Worm (Caenorhabditis elegans) whole organism, L1 larva: ENCODE measurements around the gene C09B8.3.

Experiments
- C04F5.9 ChIP-seq: sonication (generic microtip); optimal IDR thresholded peaks from 2 replicates; lab custom pipeline; 2016; ENCODE audit warnings: missing genetic modification characterization, missing compliant biosample characterization
- C16A3.4 ChIP-seq: fragments of 150-350 bp; optimal IDR thresholded peaks from 2 replicates; lab custom pipeline; 2014; ENCODE audit warnings: missing biosample characterization, missing genetic modification characterization
- C34B4.2 ChIP-seq: sonication (generic microtip); optimal IDR thresholded peaks from 2 replicates; lab custom pipeline; 2017; ENCODE audit warnings: mild to moderate bottlenecking, missing genetic modification characterization, missing compliant biosample characterization
- F16B12.6 ChIP-seq: fragments of 150-350 bp; optimal IDR thresholded peaks from 2 replicates; lab custom pipeline; 2014; ENCODE audit warnings: missing biosample characterization, missing genetic modification characterization
- aly-2 ChIP-seq: fragments of 150-350 bp; optimal IDR thresholded peaks from 2 replicates; lab custom pipeline; 2014; ENCODE audit warnings: missing biosample characterization, missing genetic modification characterization
- blmp-1 ChIP-seq: fragments of 150-350 bp; optimal IDR thresholded peaks from 2 replicates; lab custom pipeline; 2014; ENCODE audit warnings: missing biosample characterization, missing genetic modification characterization
- ceh-8 ChIP-seq: fragments of 200-800 bp; sonication (Bioruptor generic); optimal IDR thresholded peaks from 2 replicates; lab custom pipeline; 2018; ENCODE audit warnings: mild to moderate bottlenecking, missing genetic modification characterization, moderate library complexity, missing compliant biosample characterization
- ceh-82 ChIP-seq, 3 experiments: fragments of 150-350 bp in 1 of 3; sonication (generic microtip) in 2 of 3; optimal IDR thresholded peaks; 2 replicates each; lab custom pipeline; 2014 to 2017; ENCODE audit warnings: missing biosample characterization in 3 of 3, missing genetic modification characterization in 3 of 3
- ceh-90 ChIP-seq: sonication (generic microtip); optimal IDR thresholded peaks from 2 replicates; lab custom pipeline; 2016; ENCODE audit warnings: missing genetic modification characterization, missing compliant biosample characterization
- dpl-1 ChIP-seq, 3 experiments: fragments of 150-350 bp in 2 of 3; sonication (generic microtip) in 1 of 3; optimal IDR thresholded peaks; 2 replicates each; lab custom pipeline; 2014 to 2017; ENCODE audit warnings: missing biosample characterization in 3 of 3, missing genetic modification characterization in 3 of 3, missing genetic modification reagents in 3 of 3
- dsc-1 ChIP-seq: sonication (generic microtip); optimal IDR thresholded peaks from 2 replicates; lab custom pipeline; 2016; ENCODE audit warnings: mild to moderate bottlenecking, missing genetic modification characterization, missing compliant biosample characterization
- efl-1 ChIP-seq, 4 experiments: fragments of 150-350 bp; optimal IDR thresholded peaks in 3 of 4; peaks in 1 of 4; 1 replicate in 1 of 4; 2 replicates in 3 of 4; lab custom pipeline; 2014; ENCODE audit warnings: missing biosample characterization in 2 of 4, missing genetic modification characterization in 2 of 4, missing genetic modification reagents in 2 of 4
- egl-27 ChIP-seq, 2 experiments: fragments of 150-350 bp in 1 of 2; sonication (generic microtip); optimal IDR thresholded peaks; 3 replicates each; lab custom pipeline; 2017 to 2018; ENCODE audit warnings: missing biosample characterization in 2 of 2, missing genetic modification characterization in 2 of 2, missing genetic modification reagents in 2 of 2
- elt-2 ChIP-seq: sonication (generic microtip); optimal IDR thresholded peaks from 2 replicates; lab custom pipeline; 2016; ENCODE audit warnings: missing genetic modification characterization, mild to moderate bottlenecking, inconsistent platforms, missing compliant biosample characterization, missing genetic modification reagents
- elt-3 ChIP-seq, 6 experiments: fragments of 150-350 bp in 1 of 6; sonication (generic microtip); optimal IDR thresholded peaks; 2 replicates each; lab custom pipeline; 2017 to 2018; ENCODE audit warnings: missing biosample characterization in 6 of 6, missing genetic modification characterization in 6 of 6, inconsistent platforms in 1 of 6
- fkh-10 ChIP-seq: sonication (generic microtip); optimal IDR thresholded peaks from 2 replicates; lab custom pipeline; 2017; ENCODE audit warnings: missing biosample characterization, missing genetic modification reagents, missing genetic modification characterization
- fkh-4 ChIP-seq: sonication (generic microtip); optimal IDR thresholded peaks from 2 replicates; lab custom pipeline; 2016; ENCODE audit warnings: missing compliant biosample characterization, missing genetic modification characterization, borderline replicate concordance
- fkh-8 ChIP-seq: sonication (generic microtip); optimal IDR thresholded peaks from 2 replicates; lab custom pipeline; 2016; ENCODE audit warnings: mild to moderate bottlenecking, missing genetic modification characterization, missing compliant biosample characterization
- fos-1 ChIP-seq: fragments of 150-350 bp; optimal IDR thresholded peaks from 2 replicates; lab custom pipeline; 2014; ENCODE audit warnings: missing biosample characterization, missing genetic modification characterization
- grh-1 ChIP-seq: fragments of 200-800 bp; sonication (Bioruptor generic); IDR thresholded peaks from 2 replicates; pipeline ENCODE4 v1.3.6; 2022; ENCODE audit warnings: missing genetic modification reagents, missing genetic modification characterization, missing compliant biosample characterization
- hpl-2 ChIP-seq: fragments of 150-350 bp; optimal IDR thresholded peaks from 2 replicates; lab custom pipeline; 2014; ENCODE audit warnings: missing biosample characterization, missing genetic modification reagents, missing genetic modification characterization
- irx-1 ChIP-seq: sonication (generic microtip); optimal IDR thresholded peaks from 2 replicates; lab custom pipeline; 2016; ENCODE audit warnings: missing genetic modification characterization, missing compliant biosample characterization
- isw-1 ChIP-seq: fragments of 200-800 bp; sonication (Bioruptor generic); IDR thresholded peaks from 2 replicates; pipeline ENCODE4 v1.3.6; 2022; ENCODE audit warnings: missing genetic modification characterization, missing compliant biosample characterization
- lin-13 ChIP-seq: fragments of 150-350 bp; optimal IDR thresholded peaks from 2 replicates; lab custom pipeline; 2014; ENCODE audit warnings: missing biosample characterization, missing genetic modification reagents, missing genetic modification characterization
- lin-14 ChIP-seq: fragments of 200-800 bp; sonication (Bioruptor generic); optimal IDR thresholded peaks from 2 replicates; lab custom pipeline; 2018; ENCODE audit warnings: mild to moderate bottlenecking, missing genetic modification characterization, moderate library complexity, missing compliant biosample characterization
- lin-35 ChIP-seq, 2 experiments: fragments of 150-350 bp; optimal IDR thresholded peaks; 2 replicates each; lab custom pipeline; 2014; ENCODE audit warnings: missing biosample characterization in 2 of 2, missing genetic modification characterization in 2 of 2, missing genetic modification reagents in 2 of 2
- lin-39 ChIP-seq: fragments of 150-350 bp; optimal IDR thresholded peaks from 2 replicates; lab custom pipeline; 2014; ENCODE audit warnings: missing biosample characterization, missing genetic modification reagents, missing genetic modification characterization
- lsy-2 ChIP-seq, 2 experiments: fragments of 150-350 bp; optimal IDR thresholded peaks; 2 replicates each; lab custom pipeline; 2014; ENCODE audit warnings: missing biosample characterization in 2 of 2, missing genetic modification characterization in 2 of 2
- mab-9 ChIP-seq: fragments of 200-800 bp; sonication (Bioruptor generic); IDR thresholded peaks from 2 replicates; pipeline ENCODE4 v1.3.6; 2022; ENCODE audit warnings: missing genetic modification reagents, missing genetic modification characterization, missing compliant biosample characterization
- mef-2 ChIP-seq: fragments of 150-350 bp; optimal IDR thresholded peaks from 2 replicates; lab custom pipeline; 2014; ENCODE audit warnings: missing biosample characterization, missing genetic modification characterization
- mep-1 ChIP-seq: fragments of 150-350 bp; optimal IDR thresholded peaks from 2 replicates; lab custom pipeline; 2014; ENCODE audit warnings: missing biosample characterization, missing genetic modification characterization
- nhr-19 ChIP-seq: fragments of 200-800 bp; sonication (Bioruptor generic); conservative IDR thresholded peaks from 2 replicates; pipeline ENCODE4 v1.3.6; 2022; ENCODE audit warnings: missing genetic modification characterization, missing compliant biosample characterization
- nhr-237 ChIP-seq: fragments of 150-350 bp; optimal IDR thresholded peaks from 2 replicates; lab custom pipeline; 2014; ENCODE audit warnings: missing biosample characterization, missing genetic modification characterization
- nhr-47 ChIP-seq: sonication (generic microtip); optimal IDR thresholded peaks from 2 replicates; lab custom pipeline; 2016; ENCODE audit warnings: mild to moderate bottlenecking, missing genetic modification characterization, moderate library complexity, missing compliant biosample characterization
- nhr-77 ChIP-seq: fragments of 150-350 bp; optimal IDR thresholded peaks from 2 replicates; lab custom pipeline; 2014; ENCODE audit warnings: missing biosample characterization, missing genetic modification characterization
- nhr-84 ChIP-seq: sonication (generic microtip); optimal IDR thresholded peaks from 2 replicates; lab custom pipeline; 2017; ENCODE audit warnings: missing biosample characterization, missing genetic modification characterization
- nhr-85 ChIP-seq: sonication (generic microtip); peaks from one replicate; lab custom pipeline; 2016; ENCODE audit warnings: missing genetic modification characterization, inconsistent platforms, missing compliant biosample characterization
- nhr-90 ChIP-seq: sonication (generic microtip); optimal IDR thresholded peaks from 2 replicates; lab custom pipeline; 2016; ENCODE audit warnings: mild to moderate bottlenecking, missing genetic modification characterization, missing compliant biosample characterization; ENCODE audit not compliant: poor library complexity
- pax-3 ChIP-seq: fragments of 200-800 bp; sonication (Bioruptor generic); optimal IDR thresholded peaks from 2 replicates; lab custom pipeline; 2018; ENCODE audit warnings: mild to moderate bottlenecking, missing genetic modification characterization, moderate library complexity, missing compliant biosample characterization
- snpc-4 ChIP-seq: fragments of 150-350 bp; optimal IDR thresholded peaks from 2 replicates; lab custom pipeline; 2014; ENCODE audit warnings: missing biosample characterization, missing genetic modification characterization
- sptf-1 ChIP-seq: fragments of 150-350 bp; optimal IDR thresholded peaks from 2 replicates; lab custom pipeline; 2014; ENCODE audit warnings: missing biosample characterization, missing genetic modification characterization
- swsn-7 ChIP-seq: sonication (generic microtip); optimal IDR thresholded peaks from 2 replicates; lab custom pipeline; 2016; ENCODE audit warnings: missing genetic modification characterization, missing compliant biosample characterization
- tbx-2 ChIP-seq: sonication (generic microtip); optimal IDR thresholded peaks from 2 replicates; lab custom pipeline; 2016; ENCODE audit warnings: missing genetic modification characterization, missing compliant biosample characterization
- unc-130 ChIP-seq: fragments of 150-350 bp; optimal IDR thresholded peaks from 2 replicates; lab custom pipeline; 2017; ENCODE audit warnings: missing biosample characterization, missing genetic modification characterization, inconsistent platforms
- unc-86 ChIP-seq: sonication (generic microtip); optimal IDR thresholded peaks from 2 replicates; lab custom pipeline; 2016; ENCODE audit warnings: missing genetic modification characterization, missing compliant biosample characterization
- unc-98 ChIP-seq: fragments of 200-800 bp; sonication (Bioruptor generic); IDR thresholded peaks from 2 replicates; pipeline ENCODE4 v1.3.6; 2022; ENCODE audit warnings: missing genetic modification characterization, missing compliant biosample characterization
- vab-15 ChIP-seq: sonication (generic microtip); optimal IDR thresholded peaks from 2 replicates; lab custom pipeline; 2017; ENCODE audit warnings: missing genotype, mild to moderate bottlenecking, missing genetic modification characterization, missing compliant biosample characterization
- xbp-1 ChIP-seq: sonication (generic microtip); optimal IDR thresholded peaks from 2 replicates; lab custom pipeline; 2016; ENCODE audit warnings: missing genetic modification characterization, missing compliant biosample characterization
- zag-1 ChIP-seq: fragments of 150-350 bp; optimal IDR thresholded peaks from 2 replicates; lab custom pipeline; 2014; ENCODE audit warnings: missing biosample characterization, missing genetic modification characterization
- ztf-11 ChIP-seq, 2 experiments: sonication (generic microtip); optimal IDR thresholded peaks; 2 replicates each; lab custom pipeline; 2016 to 2017; ENCODE audit warnings: missing genetic modification characterization in 2 of 2, missing biosample characterization in 1 of 2, missing compliant biosample characterization in 1 of 2

C09B8.3 gene

ce11 chrX:5985720-5986119 lies 24.8 kb downstream of the C09B8.3 start:
- TF ChIP-seq fos-1 (tag; lab: Kevin White, UChicago) = no peak
- no peak for TF ChIP-seq irx-1 (tag; lab: Kevin White, UChicago)
- TF ChIP-seq elt-2 (tag; lab: Kevin White, UChicago) = peak; percentile 72
- TF ChIP-seq mep-1 = no peak
- TF ChIP-seq nhr-77 (tag; lab: Kevin White, UChicago) = no peak
- TF ChIP-seq snpc-4 = no peak
- no peak for TF ChIP-seq efl-1 (optimal IDR thresholded peaks at IDR 0.05; lab: Kevin White, UChicago)
- peak in 1 of 2 experiments; percentile 17 for TF ChIP-seq efl-1 (GFP tag; optimal IDR thresholded peaks at IDR 0.05 in 1 of 2; lab: Kevin White, UChicago)
- TF ChIP-seq lsy-2 (tag; optimal IDR thresholded peaks at IDR 0.05; lab: Kevin White, UChicago) = no peak

ce11 chrX:5984581-5985039 lies 25.9 kb downstream of the C09B8.3 start, which contains the start of gene klp-13:
Gene klp-13 (plus strand): TSS chrX:5984989.
- TF ChIP-seq pax-3 (tag; lab: Kevin White, UChicago) = peak; percentile 85
- TF ChIP-seq vab-15 = peak; percentile 47
- peak; percentile 89 to 93 (median 90) for TF ChIP-seq dpl-1 (GFP tag; optimal IDR thresholded peaks at IDR 0.05; lab: Kevin White, UChicago)
- TF ChIP-seq nhr-237 (tag; lab: Kevin White, UChicago) = peak; percentile 35
- peak; percentile 67 to 92 for TF ChIP-seq efl-1 (optimal IDR thresholded peaks at IDR 0.05; lab: Kevin White, UChicago)
- peak; percentile 94 to 99 for TF ChIP-seq efl-1 (GFP tag; optimal IDR thresholded peaks at IDR 0.05 in 1 of 2; lab: Kevin White, UChicago)
- peak; percentile 64 for TF ChIP-seq unc-130 (tag; lab: Kevin White, UChicago)
- TF ChIP-seq aly-2 (tag; lab: Kevin White, UChicago) = peak; percentile 38
- peak; percentile 91 for TF ChIP-seq C16A3.4
- TF ChIP-seq fkh-8 = peak; percentile 98
- TF ChIP-seq unc-86 (tag; lab: Kevin White, UChicago) = peak; percentile 76
- peak; percentile 85 for TF ChIP-seq fos-1 (tag; lab: Kevin White, UChicago)
- TF ChIP-seq ceh-8 = peak; percentile 69
- TF ChIP-seq nhr-90 = peak; percentile 63
- peak in 1 of 2 experiments; percentile 61 for TF ChIP-seq ztf-11 (tag; optimal IDR thresholded peaks at IDR 0.05; lab: Kevin White, UChicago)
- peak; percentile 89 for TF ChIP-seq tbx-2 (tag; lab: Kevin White, UChicago)
- peak; percentile 80 for TF ChIP-seq nhr-19 (GFP tag; lab: Robert Waterston, UW)
- peak; percentile 55; the same call in 1 of the 2 replicates for TF ChIP-seq isw-1 (GFP tag; lab: Robert Waterston, UW)
- TF ChIP-seq grh-1 (GFP tag; lab: Robert Waterston, UW) = no peak
- peak; percentile 88 for TF ChIP-seq nhr-85 (tag; lab: Kevin White, UChicago)
- no peak for TF ChIP-seq sptf-1 (tag; lab: Kevin White, UChicago)
- TF ChIP-seq lin-14 = peak; percentile 95
- TF ChIP-seq fkh-4 = no peak
- TF ChIP-seq F16B12.6 (tag; lab: Kevin White, UChicago) = peak; percentile 29
- peak; percentile 18 for TF ChIP-seq lin-39 (tag; lab: Kevin White, UChicago)
- peak; percentile 84 for TF ChIP-seq dsc-1 (tag; lab: Kevin White, UChicago)
- no peak for TF ChIP-seq unc-98
- no peak for TF ChIP-seq C34B4.2
- peak; percentile 92 for TF ChIP-seq xbp-1 (tag; lab: Kevin White, UChicago)
- peak in 3 of 6 experiments; percentile 14 to 89 (median 20) for TF ChIP-seq elt-3 (tag; optimal IDR thresholded peaks at IDR 0.05; lab: Kevin White, UChicago)
- no peak for TF ChIP-seq hpl-2 (GFP tag; lab: Kevin White, UChicago)
- peak; percentile 92 to 97 for TF ChIP-seq lin-35 (GFP tag; optimal IDR thresholded peaks at IDR 0.05; lab: Kevin White, UChicago)
- TF ChIP-seq C04F5.9 (tag; lab: Kevin White, UChicago) = no peak
- peak; percentile 81 for TF ChIP-seq blmp-1
- TF ChIP-seq ceh-82 (tag; optimal IDR thresholded peaks at IDR 0.05; lab: Kevin White, UChicago) = peak; percentile 72 to 90 (median 78)
- TF ChIP-seq lsy-2 (tag; optimal IDR thresholded peaks at IDR 0.05; lab: Kevin White, UChicago) = peak; percentile 77 to 94
- TF ChIP-seq mab-9 (GFP tag; lab: Robert Waterston, UW) = no peak
- TF ChIP-seq nhr-84 (tag; lab: Kevin White, UChicago) = no peak
- no peak for TF ChIP-seq zag-1 (tag; lab: Kevin White, UChicago)
- peak; percentile 88 for TF ChIP-seq swsn-7 (tag; lab: Kevin White, UChicago)
- TF ChIP-seq lin-13 = peak; percentile 85
- no peak for TF ChIP-seq ceh-90 (tag; lab: Kevin White, UChicago)
- peak; percentile 54 for TF ChIP-seq mef-2 (tag; lab: Kevin White, UChicago)
- TF ChIP-seq fkh-10 (GFP tag; lab: Kevin White, UChicago) = peak; percentile 72
- peak in 1 of 2 experiments; percentile 54 for TF ChIP-seq egl-27 (tag; optimal IDR thresholded peaks at IDR 0.05; lab: Kevin White, UChicago)
- peak; percentile 91 for TF ChIP-seq nhr-47 (tag; lab: Kevin White, UChicago)
